Worm (Caenorhabditis elegans) whole organism, L1 larva: ENCODE data around the gene nlp-82.

Source experiments
- C16A3.4 ChIP-seq: fragments of 150-350 bp; optimal IDR thresholded peaks from 2 replicates; lab custom pipeline; 2014; ENCODE audit warnings: missing biosample characterization, missing genetic modification characterization
- F16B12.6 ChIP-seq: fragments of 150-350 bp; optimal IDR thresholded peaks from 2 replicates; lab custom pipeline; 2014; ENCODE audit warnings: missing biosample characterization, missing genetic modification characterization
- Y116A8C.19 ChIP-seq: sonication (generic microtip); optimal IDR thresholded peaks from 2 replicates; lab custom pipeline; 2016; ENCODE audit warnings: missing compliant biosample characterization, missing genetic modification characterization, borderline replicate concordance
- aha-1 ChIP-seq: fragments of 150-350 bp; optimal IDR thresholded peaks from 2 replicates; lab custom pipeline; 2014; ENCODE audit warnings: missing biosample characterization, missing genetic modification characterization
- alr-1 ChIP-seq: fragments of 200-800 bp; sonication (Bioruptor generic); optimal IDR thresholded peaks from 2 replicates; lab custom pipeline; 2018; ENCODE audit warnings: borderline replicate concordance, mild to moderate bottlenecking, missing genetic modification characterization, missing compliant biosample characterization
- aly-2 ChIP-seq: fragments of 150-350 bp; optimal IDR thresholded peaks from 2 replicates; lab custom pipeline; 2014; ENCODE audit warnings: missing biosample characterization, missing genetic modification characterization
- ama-1 ChIP-seq: fragments of 150-350 bp; optimal IDR thresholded peaks from 2 replicates; lab custom pipeline; 2014
- ceh-63 ChIP-seq: fragments of 200-800 bp; sonication (Bioruptor generic); optimal IDR thresholded peaks from 2 replicates; lab custom pipeline; 2018; ENCODE audit warnings: mild to moderate bottlenecking, missing genetic modification characterization, missing compliant biosample characterization
- ceh-8 ChIP-seq: fragments of 200-800 bp; sonication (Bioruptor generic); optimal IDR thresholded peaks from 2 replicates; lab custom pipeline; 2018; ENCODE audit warnings: mild to moderate bottlenecking, missing genetic modification characterization, moderate library complexity, missing compliant biosample characterization
- ceh-82 ChIP-seq, 3 experiments: fragments of 150-350 bp in 1 of 3; sonication (generic microtip) in 2 of 3; optimal IDR thresholded peaks; 2 replicates each; lab custom pipeline; 2014 to 2017; ENCODE audit warnings: missing biosample characterization in 3 of 3, missing genetic modification characterization in 3 of 3
- ceh-88 ChIP-seq: fragments of 200-800 bp; sonication (Bioruptor generic); IDR thresholded peaks from 2 replicates; pipeline ENCODE4 v1.3.6; 2022; ENCODE audit warnings: missing genetic modification characterization, missing compliant biosample characterization
- ceh-90 ChIP-seq: sonication (generic microtip); optimal IDR thresholded peaks from 2 replicates; lab custom pipeline; 2016; ENCODE audit warnings: missing genetic modification characterization, missing compliant biosample characterization
- dpl-1 ChIP-seq, 3 experiments: fragments of 150-350 bp in 2 of 3; sonication (generic microtip) in 1 of 3; optimal IDR thresholded peaks; 2 replicates each; lab custom pipeline; 2014 to 2017; ENCODE audit warnings: missing biosample characterization in 3 of 3, missing genetic modification characterization in 3 of 3, missing genetic modification reagents in 3 of 3
- efl-3 ChIP-seq: fragments of 200-800 bp; sonication (Bioruptor generic); optimal IDR thresholded peaks from 2 replicates; lab custom pipeline; 2018; ENCODE audit warnings: mild to moderate bottlenecking, missing genetic modification characterization, missing compliant biosample characterization
- egl-27 ChIP-seq, 2 experiments: fragments of 150-350 bp in 1 of 2; sonication (generic microtip); optimal IDR thresholded peaks; 3 replicates each; lab custom pipeline; 2017 to 2018; ENCODE audit warnings: missing biosample characterization in 2 of 2, missing genetic modification characterization in 2 of 2, missing genetic modification reagents in 2 of 2
- elt-2 ChIP-seq: sonication (generic microtip); optimal IDR thresholded peaks from 2 replicates; lab custom pipeline; 2016; ENCODE audit warnings: missing genetic modification characterization, mild to moderate bottlenecking, inconsistent platforms, missing compliant biosample characterization, missing genetic modification reagents
- fkh-10 ChIP-seq: sonication (generic microtip); optimal IDR thresholded peaks from 2 replicates; lab custom pipeline; 2017; ENCODE audit warnings: missing biosample characterization, missing genetic modification reagents, missing genetic modification characterization
- fkh-8 ChIP-seq: sonication (generic microtip); optimal IDR thresholded peaks from 2 replicates; lab custom pipeline; 2016; ENCODE audit warnings: mild to moderate bottlenecking, missing genetic modification characterization, missing compliant biosample characterization
- hlh-4 ChIP-seq: sonication (generic microtip); optimal IDR thresholded peaks from 2 replicates; lab custom pipeline; 2016; ENCODE audit warnings: mild to moderate bottlenecking, missing genetic modification characterization, missing compliant biosample characterization
- hpl-2 ChIP-seq: fragments of 150-350 bp; optimal IDR thresholded peaks from 2 replicates; lab custom pipeline; 2014; ENCODE audit warnings: missing biosample characterization, missing genetic modification reagents, missing genetic modification characterization
- isw-1 ChIP-seq: fragments of 200-800 bp; sonication (Bioruptor generic); IDR thresholded peaks from 2 replicates; pipeline ENCODE4 v1.3.6; 2022; ENCODE audit warnings: missing genetic modification characterization, missing compliant biosample characterization
- jun-1 ChIP-seq: fragments of 150-350 bp; optimal IDR thresholded peaks from 2 replicates; lab custom pipeline; 2014; ENCODE audit warnings: missing biosample characterization, missing genetic modification reagents, missing genetic modification characterization
- lin-13 ChIP-seq: fragments of 150-350 bp; optimal IDR thresholded peaks from 2 replicates; lab custom pipeline; 2014; ENCODE audit warnings: missing biosample characterization, missing genetic modification reagents, missing genetic modification characterization
- lin-14 ChIP-seq: fragments of 200-800 bp; sonication (Bioruptor generic); optimal IDR thresholded peaks from 2 replicates; lab custom pipeline; 2018; ENCODE audit warnings: mild to moderate bottlenecking, missing genetic modification characterization, moderate library complexity, missing compliant biosample characterization
- lin-15B ChIP-seq: fragments of 150-350 bp; sonication (generic microtip); optimal IDR thresholded peaks from 3 replicates; lab custom pipeline; 2014; ENCODE audit warnings: missing biosample characterization, missing genetic modification characterization
- lin-35 ChIP-seq, 2 experiments: fragments of 150-350 bp; optimal IDR thresholded peaks; 2 replicates each; lab custom pipeline; 2014; ENCODE audit warnings: missing biosample characterization in 2 of 2, missing genetic modification characterization in 2 of 2, missing genetic modification reagents in 2 of 2
- lin-39 ChIP-seq: fragments of 150-350 bp; optimal IDR thresholded peaks from 2 replicates; lab custom pipeline; 2014; ENCODE audit warnings: missing biosample characterization, missing genetic modification reagents, missing genetic modification characterization
- mab-9 ChIP-seq: fragments of 200-800 bp; sonication (Bioruptor generic); IDR thresholded peaks from 2 replicates; pipeline ENCODE4 v1.3.6; 2022; ENCODE audit warnings: missing genetic modification reagents, missing genetic modification characterization, missing compliant biosample characterization
- mef-2 ChIP-seq: fragments of 150-350 bp; optimal IDR thresholded peaks from 2 replicates; lab custom pipeline; 2014; ENCODE audit warnings: missing biosample characterization, missing genetic modification characterization
- nhr-12 ChIP-seq: sonication (generic microtip); optimal IDR thresholded peaks from 2 replicates; lab custom pipeline; 2017; ENCODE audit warnings: missing biosample characterization, missing genetic modification characterization
- nhr-19 ChIP-seq: fragments of 200-800 bp; sonication (Bioruptor generic); conservative IDR thresholded peaks from 2 replicates; pipeline ENCODE4 v1.3.6; 2022; ENCODE audit warnings: missing genetic modification characterization, missing compliant biosample characterization
- nhr-20 ChIP-seq: sonication (generic microtip); optimal IDR thresholded peaks from 2 replicates; lab custom pipeline; 2016; ENCODE audit warnings: mild to moderate bottlenecking, missing genetic modification characterization, missing compliant biosample characterization
- nhr-237 ChIP-seq: fragments of 150-350 bp; optimal IDR thresholded peaks from 2 replicates; lab custom pipeline; 2014; ENCODE audit warnings: missing biosample characterization, missing genetic modification characterization
- nhr-28 ChIP-seq: fragments of 150-350 bp; optimal IDR thresholded peaks from 2 replicates; lab custom pipeline; 2014; ENCODE audit warnings: missing biosample characterization, missing genetic modification characterization
- nhr-47 ChIP-seq: sonication (generic microtip); optimal IDR thresholded peaks from 2 replicates; lab custom pipeline; 2016; ENCODE audit warnings: mild to moderate bottlenecking, missing genetic modification characterization, moderate library complexity, missing compliant biosample characterization
- nhr-71 ChIP-seq: sonication (generic microtip); optimal IDR thresholded peaks from 2 replicates; lab custom pipeline; 2016; ENCODE audit warnings: mild to moderate bottlenecking, missing genetic modification characterization, moderate library complexity, missing compliant biosample characterization
- nhr-76 ChIP-seq: sonication (generic microtip); optimal IDR thresholded peaks from 2 replicates; lab custom pipeline; 2017; ENCODE audit warnings: missing biosample characterization, missing genetic modification characterization
- nhr-85 ChIP-seq: sonication (generic microtip); peaks from one replicate; lab custom pipeline; 2016; ENCODE audit warnings: missing genetic modification characterization, inconsistent platforms, missing compliant biosample characterization
- nhr-90 ChIP-seq: sonication (generic microtip); optimal IDR thresholded peaks from 2 replicates; lab custom pipeline; 2016; ENCODE audit warnings: mild to moderate bottlenecking, missing genetic modification characterization, missing compliant biosample characterization; ENCODE audit not compliant: poor library complexity
- pqm-1 ChIP-seq: sonication (generic microtip); optimal IDR thresholded peaks from 3 replicates; lab custom pipeline; 2017; ENCODE audit warnings: missing biosample characterization, missing genetic modification characterization
- snpc-4 ChIP-seq: fragments of 150-350 bp; optimal IDR thresholded peaks from 2 replicates; lab custom pipeline; 2014; ENCODE audit warnings: missing biosample characterization, missing genetic modification characterization
- sox-4 ChIP-seq: sonication (generic microtip); optimal IDR thresholded peaks from 2 replicates; lab custom pipeline; 2016; ENCODE audit warnings: missing genetic modification characterization, missing compliant biosample characterization
- sptf-1 ChIP-seq: fragments of 150-350 bp; optimal IDR thresholded peaks from 2 replicates; lab custom pipeline; 2014; ENCODE audit warnings: missing biosample characterization, missing genetic modification characterization
- sup-37 ChIP-seq: fragments of 200-800 bp; sonication (Bioruptor generic); optimal IDR thresholded peaks from 2 replicates; lab custom pipeline; 2018; ENCODE audit warnings: mild to moderate bottlenecking, missing genetic modification characterization, missing compliant biosample characterization
- swsn-7 ChIP-seq: sonication (generic microtip); optimal IDR thresholded peaks from 2 replicates; lab custom pipeline; 2016; ENCODE audit warnings: missing genetic modification characterization, missing compliant biosample characterization
- tbx-2 ChIP-seq: sonication (generic microtip); optimal IDR thresholded peaks from 2 replicates; lab custom pipeline; 2016; ENCODE audit warnings: missing genetic modification characterization, missing compliant biosample characterization
- unc-30 ChIP-seq: sonication (generic microtip); optimal IDR thresholded peaks from 2 replicates; lab custom pipeline; 2017; ENCODE audit warnings: missing biosample characterization, missing genetic modification characterization
- unc-62 ChIP-seq: fragments of 150-350 bp; optimal IDR thresholded peaks from 2 replicates; lab custom pipeline; 2014; ENCODE audit warnings: missing biosample characterization, missing genetic modification reagents, missing genetic modification characterization
- unc-98 ChIP-seq: fragments of 200-800 bp; sonication (Bioruptor generic); IDR thresholded peaks from 2 replicates; pipeline ENCODE4 v1.3.6; 2022; ENCODE audit warnings: missing genetic modification characterization, missing compliant biosample characterization
- zag-1 ChIP-seq: fragments of 150-350 bp; optimal IDR thresholded peaks from 2 replicates; lab custom pipeline; 2014; ENCODE audit warnings: missing biosample characterization, missing genetic modification characterization
- zip-4 ChIP-seq: fragments of 200-800 bp; sonication (Bioruptor generic); optimal IDR thresholded peaks from 2 replicates; lab custom pipeline; 2018; ENCODE audit warnings: mild to moderate bottlenecking, missing genetic modification characterization, moderate library complexity, missing compliant biosample characterization
- ztf-11 ChIP-seq, 2 experiments: sonication (generic microtip); optimal IDR thresholded peaks; 2 replicates each; lab custom pipeline; 2016 to 2017; ENCODE audit warnings: missing genetic modification characterization in 2 of 2, missing biosample characterization in 1 of 2, missing compliant biosample characterization in 1 of 2
- ztf-4 ChIP-seq: fragments of 150-350 bp; optimal IDR thresholded peaks from 2 replicates; lab custom pipeline; 2014; ENCODE audit warnings: missing biosample characterization, missing genetic modification characterization

Gene nlp-82

ce11 chrII:9264689-9265278 lies 10.7 kb upstream of the nlp-82 start (continued):
- TF ChIP-seq zip-4 (GFP tag; lab: Kevin White, UChicago): no peak
- no peak for TF ChIP-seq sup-37
- no peak for TF ChIP-seq ztf-4
- TF ChIP-seq unc-30 (tag; lab: Kevin White, UChicago): no peak
- TF ChIP-seq nhr-90: no peak
- no peak for TF ChIP-seq ceh-63
- TF ChIP-seq nhr-85 (tag; lab: Kevin White, UChicago): no peak
- no peak for TF ChIP-seq unc-98 (GFP tag; lab: Robert Waterston, UW)
- TF ChIP-seq fkh-8 (tag; lab: Kevin White, UChicago): peak; percentile 39
- TF ChIP-seq alr-1 (tag; lab: Kevin White, UChicago): no peak
- TF ChIP-seq efl-3: no peak
- TF ChIP-seq aha-1 (tag; lab: Kevin White, UChicago): no peak
- peak; percentile 9 for TF ChIP-seq nhr-20 (tag; lab: Kevin White, UChicago)
- TF ChIP-seq nhr-12 (tag; lab: Kevin White, UChicago): no peak
- no peak for TF ChIP-seq ceh-90 (tag; lab: Kevin White, UChicago)
- no peak for TF ChIP-seq nhr-28 (tag; lab: Kevin White, UChicago)
- TF ChIP-seq ceh-82 (tag; optimal IDR thresholded peaks at IDR 0.05; lab: Kevin White, UChicago): no peak
- no peak for TF ChIP-seq ceh-88
- TF ChIP-seq zag-1: no peak
- peak in 1 of 2 experiments; percentile 21 for TF ChIP-seq lin-35 (GFP tag; optimal IDR thresholded peaks at IDR 0.05; lab: Kevin White, UChicago)
- TF ChIP-seq ztf-11 (tag; optimal IDR thresholded peaks at IDR 0.05; lab: Kevin White, UChicago): no peak
- no peak for TF ChIP-seq unc-62 (GFP tag; lab: Kevin White, UChicago)
- no peak for TF ChIP-seq isw-1 (GFP tag; lab: Robert Waterston, UW)
- no peak for TF ChIP-seq fkh-10 (GFP tag; lab: Kevin White, UChicago)
- no peak for TF ChIP-seq sptf-1 (tag; lab: Kevin White, UChicago)
- TF ChIP-seq mab-9 (GFP tag; lab: Robert Waterston, UW): peak; percentile 43; the same call in 1 of the 2 replicates
- TF ChIP-seq hlh-4 (tag; lab: Kevin White, UChicago): no peak
- TF ChIP-seq jun-1 (tag; lab: Kevin White, UChicago): no peak
- peak; percentile 84 for TF ChIP-seq lin-14 (GFP tag; lab: Kevin White, UChicago)
- peak; percentile 70 for TF ChIP-seq nhr-71 (tag; lab: Kevin White, UChicago)
- TF ChIP-seq tbx-2 (tag; lab: Kevin White, UChicago): peak; percentile 50
- TF ChIP-seq swsn-7 (tag; lab: Kevin White, UChicago): peak; percentile 45
- TF ChIP-seq elt-2 (tag; lab: Kevin White, UChicago): no peak
- TF ChIP-seq ama-1 (lab: Kevin White, UChicago): no peak
- no peak for TF ChIP-seq lin-39 (tag; lab: Kevin White, UChicago)
- no peak for TF ChIP-seq mef-2 (tag; lab: Kevin White, UChicago)
- TF ChIP-seq hpl-2 (GFP tag; lab: Kevin White, UChicago): no peak
- TF ChIP-seq sox-4: no peak
- TF ChIP-seq nhr-19: 0 out of 2 replicates have a peak, but pooled peaks have one; percentile 32
- TF ChIP-seq aly-2: no peak
- no peak for TF ChIP-seq lin-15B (tag; lab: Kevin White, UChicago)
- TF ChIP-seq lin-13 (GFP tag; lab: Kevin White, UChicago): no peak
- TF ChIP-seq C16A3.4: no peak
- no peak for TF ChIP-seq nhr-237
- no peak for TF ChIP-seq F16B12.6
- TF ChIP-seq Y116A8C.19 (tag; lab: Kevin White, UChicago): no peak
- no peak for TF ChIP-seq snpc-4
- TF ChIP-seq nhr-76 (tag; lab: Kevin White, UChicago): no peak
- peak; percentile 6 for TF ChIP-seq nhr-47 (tag; lab: Kevin White, UChicago)
- no peak for TF ChIP-seq ceh-8 (GFP tag; lab: Kevin White, UChicago)
- no peak for TF ChIP-seq egl-27 (tag; optimal IDR thresholded peaks at IDR 0.05; lab: Kevin White, UChicago)
- no peak for TF ChIP-seq pqm-1 (tag; lab: Kevin White, UChicago)
- TF ChIP-seq dpl-1 (GFP tag; optimal IDR thresholded peaks at IDR 0.05; lab: Kevin White, UChicago): no peak
